Fruit fly (Drosophila melanogaster): ENCODE data around the gene CG43373.

Gene CG43373

dm6 chr3L:16533932-16534331, 9.2 kb downstream of the CG43373 start (continued):
- TF ChIP-seq HLH54F (GFP tag; optimal IDR thresholded peaks at IDR 0.05) (peak; percentile 51), sisA (GFP tag; IDR thresholded peaks at IDR 0.05) (peak; percentile 70), trem (tag; optimal IDR thresholded peaks at IDR 0.05) (peak; percentile 75), CG11093 (GFP tag; IDR thresholded peaks at IDR 0.05) (peak; percentile 47; the same call in 1 of the 3 replicates), Side (GFP tag; optimal IDR thresholded peaks at IDR 0.05) (peak; percentile 66), Dll (GFP tag; IDR thresholded peaks at IDR 0.05; ENCODE audit: partially characterized antibody) (no peak), Poxn (GFP tag; IDR thresholded peaks at IDR 0.05) (0 out of 2 replicates have a peak, but pooled peaks have one; percentile 15), CG17612 (GFP tag; IDR thresholded peaks at IDR 0.05) (no peak), Scr (GFP tag; IDR thresholded peaks at IDR 0.05; ENCODE audit: partially characterized antibody) (no peak), Dref (GFP tag; IDR thresholded peaks at IDR 0.05) (no peak), NfI (GFP tag; optimal IDR thresholded peaks at IDR 0.05) (peak; percentile 85), CG10565 (GFP tag; optimal IDR thresholded peaks at IDR 0.05) (peak; percentile 18), dan (GFP tag; IDR thresholded peaks at IDR 0.05) (no peak), dpn (GFP tag; optimal IDR thresholded peaks at IDR 0.05) (peak; percentile 61 to 72), CG16863 (GFP tag; optimal IDR thresholded peaks at IDR 0.05) (peak; percentile 51), ranshi (GFP tag; IDR thresholded peaks at IDR 0.05) (peak; percentile 70; the same call in 1 of the 2 replicates), Fer3 (tag; optimal IDR thresholded peaks at IDR 0.05) (peak; percentile 82), HLHmδ (GFP tag; optimal IDR thresholded peaks at IDR 0.05) (no peak), ttk (GFP tag; IDR thresholded peaks at IDR 0.05) (peak; percentile 44; the same call in 1 of the 2 replicates), CG17328 (GFP tag; IDR thresholded peaks at IDR 0.05) (no peak; the same call in 1 of the 2 replicates), CG7987 (GFP tag; optimal IDR thresholded peaks at IDR 0.05) (no peak), ara (GFP tag; IDR thresholded peaks at IDR 0.05) (peak; percentile 70), CG32532 (GFP tag; IDR thresholded peaks at IDR 0.05) (peak; percentile 55; the same call in 1 of the 2 replicates), gem (tag; optimal IDR thresholded peaks at IDR 0.05) (peak; percentile 93), nau (GFP tag; optimal IDR thresholded peaks at IDR 0.05) (peak; percentile 84), hth (optimal IDR thresholded peaks at IDR 0.05) (no peak), CG31441 (GFP tag; IDR thresholded peaks at IDR 0.05) (peak; percentile 88), disco-r (GFP tag; optimal IDR thresholded peaks at IDR 0.05) (peak; percentile 43), onecut (GFP tag; IDR thresholded peaks at IDR 0.05) (peak; percentile 53), CG9797 (GFP tag; optimal IDR thresholded peaks at IDR 0.05) (no peak), seq (GFP tag; IDR thresholded peaks at IDR 0.05) (peak; percentile 67), knrl (GFP tag; IDR thresholded peaks at IDR 0.05; ENCODE audit: partially characterized antibody) (no peak), hb (GFP tag; IDR thresholded peaks at IDR 0.05; ENCODE audit: partially characterized antibody) (no peak), NC2α (GFP tag; optimal IDR thresholded peaks at IDR 0.05) (no peak), odd (GFP tag; optimal IDR thresholded peaks at IDR 0.05) (peak; percentile 60), Bdp1 (GFP tag; optimal IDR thresholded peaks at IDR 0.05) (no peak), sob (GFP tag; IDR thresholded peaks at IDR 0.05) (0 out of 2 replicates have a peak, but pooled peaks have one; percentile 16), CG13296 (GFP tag; optimal IDR thresholded peaks at IDR 0.05) (peak; percentile 79), pfk (GFP tag; optimal IDR thresholded peaks at IDR 0.05) (no peak), CG31365 (tag; optimal IDR thresholded peaks at IDR 0.05) (peak; percentile 6), cas (GFP tag; IDR thresholded peaks at IDR 0.05) (no peak), CG10366 (GFP tag; IDR thresholded peaks at IDR 0.05) (peak; percentile 52; the same call in 1 of the 2 replicates), Usf (GFP tag; optimal IDR thresholded peaks at IDR 0.05) (peak; percentile 52), CG7786 (GFP tag; optimal IDR thresholded peaks at IDR 0.05) (peak; percentile 69), Dek (tag; optimal IDR thresholded peaks at IDR 0.05) (peak; percentile 68), Lhr (GFP tag; optimal IDR thresholded peaks at IDR 0.05) (peak; percentile 27), bigmax (GFP tag; optimal IDR thresholded peaks at IDR 0.05) (no peak), CG13894 (tag; optimal IDR thresholded peaks at IDR 0.05) (peak; percentile 51), CG4424 (GFP tag; optimal IDR thresholded peaks at IDR 0.05) (peak; percentile 86), inv (GFP tag; IDR thresholded peaks at IDR 0.05; ENCODE audit: partially characterized antibody) (no peak), CG14441 (GFP tag; IDR thresholded peaks at IDR 0.05) (peak; percentile 61)
